Fruit fly (Drosophila melanogaster): Measurements from ENCODE around the gene Las.

DNA sequence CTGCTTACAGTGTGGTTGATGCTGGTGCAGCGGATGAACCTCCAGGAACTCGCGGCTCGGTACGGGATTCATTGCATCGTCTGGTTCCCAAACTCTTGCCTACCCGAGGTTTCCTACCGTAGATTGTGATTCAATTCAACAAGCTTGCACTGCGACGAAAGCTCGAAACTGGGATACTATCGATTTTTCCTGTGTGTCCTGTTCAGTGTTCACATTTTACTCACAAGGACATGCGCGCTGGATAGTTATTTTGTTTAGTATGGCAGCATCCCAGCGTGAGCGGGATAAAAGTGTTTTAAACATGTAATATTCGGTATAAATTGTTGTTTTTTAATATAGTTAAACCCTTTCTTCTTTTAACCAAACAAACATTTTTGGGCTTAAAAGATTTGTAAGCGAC lies 6.3 kb downstream of the Las start, which contains the start of gene CG5282:
- TF ChIP-seq sv (GFP tag; optimal IDR thresholded peaks at IDR 0.05) (no peak), fru (GFP tag; optimal IDR thresholded peaks at IDR 0.05) (no peak), Abd-B (GFP tag; optimal IDR thresholded peaks at IDR 0.05) (no peak), HLH106 (tag; optimal IDR thresholded peaks at IDR 0.05) (no peak), pan (optimal IDR thresholded peaks at IDR 0.05) (no peak)

All from whole organism, wandering third instar larva.